Worm (Caenorhabditis elegans) whole organism, early embryonic: ENCODE data around the gene rfl-1.

Experiments used
- flt-1 ChIP-seq: fragments of 200-800 bp; sonication (Bioruptor generic); IDR thresholded peaks from 2 replicates; pipeline ENCODE4 v1.3.6; 2022; ENCODE audit warnings: missing genetic modification characterization, missing compliant biosample characterization
- hnd-1 ChIP-seq: sonication (generic microtip); optimal IDR thresholded peaks from 2 replicates; lab custom pipeline; 2016; ENCODE audit warnings: missing genetic modification characterization, missing compliant biosample characterization
- pes-1 ChIP-seq: fragments of 200-800 bp; sonication (Bioruptor generic); IDR thresholded peaks from 2 replicates; pipeline ENCODE4 v1.3.6; 2022; ENCODE audit warnings: missing genetic modification reagents, missing genetic modification characterization, missing compliant biosample characterization

DNA sequence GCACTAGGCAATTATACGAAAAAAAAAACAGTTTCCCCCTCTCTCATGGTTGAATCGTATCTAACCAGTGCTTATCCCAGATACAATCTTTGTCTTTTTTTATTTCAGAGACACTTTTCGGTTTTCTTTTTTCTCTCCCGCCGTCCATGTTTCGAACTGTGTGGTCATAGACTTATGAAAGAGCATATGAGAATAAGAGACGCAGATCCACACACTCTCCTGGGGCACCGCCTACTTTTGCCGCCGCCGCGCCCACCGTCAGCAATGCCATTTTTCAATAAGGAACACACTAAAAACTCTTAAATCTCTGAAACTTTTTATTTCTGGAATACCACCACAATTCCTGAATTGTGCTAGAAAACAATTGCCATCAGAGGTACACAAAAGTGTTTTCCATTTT is 31.1 kb upstream of the rfl-1 start, which contains the start of gene prk-1:
- TF ChIP-seq flt-1 (no peak), pes-1 (GFP tag; lab: Robert Waterston, UW) (no peak), hnd-1 (tag; lab: Kevin White, UChicago) (no peak)
